Fruit fly (Drosophila melanogaster): Measurements from ENCODE around the gene CG3708.

Gene CG3708

dm6 chrX:933997-934396 lies 4.1 kb upstream of the CG3708 start:
- TF ChIP-seq Hey (tag; optimal IDR thresholded peaks at IDR 0.05) = no peak
- no peak for TF ChIP-seq shn (GFP tag; optimal IDR thresholded peaks at IDR 0.05)
- no peak for TF ChIP-seq CG33213 (GFP tag; optimal IDR thresholded peaks at IDR 0.05)
- no peak for TF ChIP-seq kni (GFP tag; optimal IDR thresholded peaks at IDR 0.05)
- TF ChIP-seq Hr39 (optimal IDR thresholded peaks at IDR 0.05) = peak; percentile 52
- TF ChIP-seq Med (GFP tag) = peak; percentile 39
- no peak for TF ChIP-seq CG6272 (GFP tag; IDR thresholded peaks at IDR 0.05)
- TF ChIP-seq Sin3A (optimal IDR thresholded peaks at IDR 0.05) = no peak
- TF ChIP-seq fru (optimal IDR thresholded peaks at IDR 0.05) = no peak
- TF ChIP-seq Lhr (GFP tag; optimal IDR thresholded peaks at IDR 0.05) = no peak
- TF ChIP-seq dpn (GFP tag; optimal IDR thresholded peaks at IDR 0.05) = no peak
- no peak for TF ChIP-seq CkIIα-i1 (GFP tag; IDR thresholded peaks at IDR 0.05)
- TF ChIP-seq Gug (GFP tag; IDR thresholded peaks at IDR 0.05) = no peak

- peak; percentile 30; the same call in 1 of the 2 replicates for TF ChIP-seq CG13287 (GFP tag; IDR thresholded peaks at IDR 0.05; ENCODE audit: partially characterized antibody)
- peak; percentile 15 for TF ChIP-seq CG10267 (tag; optimal IDR thresholded peaks at IDR 0.05)
- no peak for TF ChIP-seq ftz-f1 (GFP tag; optimal IDR thresholded peaks at IDR 0.05)
- TF ChIP-seq tio (GFP tag; optimal IDR thresholded peaks at IDR 0.05) = no peak
- TF ChIP-seq hkb (optimal IDR thresholded peaks at IDR 0.05) = no peak
- TF ChIP-seq hkb (GFP tag; IDR thresholded peaks at IDR 0.05) = no peak
- peak; percentile 25 for TF ChIP-seq pzg (GFP tag; optimal IDR thresholded peaks at IDR 0.05)
- TF ChIP-seq Bgb (GFP tag; IDR thresholded peaks at IDR 0.05; ENCODE audit: partially characterized antibody) = 0 out of 2 replicates have a peak, but pooled peaks have one; percentile 15
- TF ChIP-seq NK7.1 (GFP tag; optimal IDR thresholded peaks at IDR 0.05) = no peak
- peak; percentile 94 for TF ChIP-seq onecut (GFP tag; IDR thresholded peaks at IDR 0.05)
- no peak for TF ChIP-seq Meics (GFP tag; optimal IDR thresholded peaks at IDR 0.05)
- no peak for TF ChIP-seq CrebB (tag; optimal IDR thresholded peaks at IDR 0.05)
- no peak for TF ChIP-seq CG8765 (GFP tag; IDR thresholded peaks at IDR 0.05)
- peak; percentile 33 for TF ChIP-seq stwl (tag; optimal IDR thresholded peaks at IDR 0.05)
- no peak for TF ChIP-seq CG3065 (GFP tag; optimal IDR thresholded peaks at IDR 0.05)
- no peak for TF ChIP-seq mirr (GFP tag; optimal IDR thresholded peaks at IDR 0.05)
- TF ChIP-seq Myb (GFP tag; optimal IDR thresholded peaks at IDR 0.05) = peak; percentile 58
- TF ChIP-seq ewg (GFP tag; optimal IDR thresholded peaks at IDR 0.05) = peak; percentile 97
- no peak for TF ChIP-seq CG3847 (GFP tag; IDR thresholded peaks at IDR 0.05)
- no peak for TF ChIP-seq stc (GFP tag; IDR thresholded peaks at IDR 0.05)
- TF ChIP-seq dan (GFP tag; IDR thresholded peaks at IDR 0.05) = no peak
- peak; percentile 19 for TF ChIP-seq CG15514 (GFP tag; optimal IDR thresholded peaks at IDR 0.05)
- no peak for TF ChIP-seq CG6654 (GFP tag; optimal IDR thresholded peaks at IDR 0.05)
These were observed 3.0 kb upstream of the CG3708 start for dm6 chrX:932859-933258.

- TF ChIP-seq CG32772 (GFP tag; IDR thresholded peaks at IDR 0.05) (no peak), CG43689 (GFP tag; IDR thresholded peaks at IDR 0.05) (no peak), gt (GFP tag; IDR thresholded peaks at IDR 0.05) (no peak), Camta (GFP tag; optimal IDR thresholded peaks at IDR 0.05) (no peak), usp (GFP tag; optimal IDR thresholded peaks at IDR 0.05) (no peak), CG2202 (tag; optimal IDR thresholded peaks at IDR 0.05) (no peak), disco-r (GFP tag; optimal IDR thresholded peaks at IDR 0.05) (no peak), Hmx (GFP tag; optimal IDR thresholded peaks at IDR 0.05) (no peak), Fer3 (tag; optimal IDR thresholded peaks at IDR 0.05) (no peak)
These were observed 2.3 kb upstream of the CG3708 start, which contains the start of the genes CG32815 and CG3706 for dm6 chrX:932166-932565. Gene CG32815 (plus strand): TSS chrX:932466. Gene CG3706 (minus strand): TSS chrX:932475.
